Worm (Caenorhabditis elegans) whole organism, L4 larva: ENCODE measurements around the gene Y62E10A.13.

Experiments
- R02D3.7 ChIP-seq: fragments of 150-350 bp; sonication (generic microtip); optimal IDR thresholded peaks from 3 replicates; lab custom pipeline; 2014; ENCODE audit warnings: missing biosample characterization, missing genetic modification characterization
- T20F7.1 ChIP-seq: fragments of 200-800 bp; sonication (Bioruptor generic); optimal IDR thresholded peaks from 2 replicates; lab custom pipeline; 2018; ENCODE audit warnings: mild to moderate bottlenecking, missing genetic modification characterization, missing compliant biosample characterization
- Y75B8A.6 ChIP-seq: fragments of 200-800 bp; sonication (Bioruptor generic); IDR thresholded peaks from 2 replicates; pipeline ENCODE4 v1.3.6; 2022; ENCODE audit warnings: missing genetic modification reagents, missing genetic modification characterization, missing compliant biosample characterization
- ceh-62 ChIP-seq: sonication (generic microtip); optimal IDR thresholded peaks from 2 replicates; lab custom pipeline; 2017; ENCODE audit warnings: missing biosample characterization, missing genetic modification characterization
- daf-12 ChIP-seq: fragments of 150-350 bp; optimal IDR thresholded peaks from 2 replicates; lab custom pipeline; 2014; ENCODE audit warnings: missing biosample characterization, missing genetic modification reagents, missing genetic modification characterization
- dpl-1 ChIP-seq: fragments of 150-350 bp; optimal IDR thresholded peaks from 2 replicates; lab custom pipeline; 2014; ENCODE audit warnings: missing biosample characterization, missing genetic modification reagents, missing genetic modification characterization
- egl-27 ChIP-seq: sonication (generic microtip); optimal IDR thresholded peaks from 3 replicates; lab custom pipeline; 2017; ENCODE audit warnings: missing biosample characterization, missing genetic modification reagents, missing genetic modification characterization
- egl-43 ChIP-seq: fragments of 200-800 bp; sonication (Bioruptor generic); IDR thresholded peaks from 2 replicates; pipeline ENCODE4 v1.3.6; 2022; ENCODE audit warnings: missing genetic modification reagents, missing genetic modification characterization, missing compliant biosample characterization
- lin-13 ChIP-seq: fragments of 150-350 bp; optimal IDR thresholded peaks from 2 replicates; lab custom pipeline; 2014; ENCODE audit warnings: missing biosample characterization, missing genetic modification reagents, missing genetic modification characterization
- nhr-237 ChIP-seq: sonication (generic microtip); optimal IDR thresholded peaks from 2 replicates; lab custom pipeline; 2017; ENCODE audit warnings: missing biosample characterization, missing genetic modification characterization
- nhr-76 ChIP-seq: fragments of 150-350 bp; optimal IDR thresholded peaks from 2 replicates; lab custom pipeline; 2014; ENCODE audit warnings: missing biosample characterization, missing genetic modification characterization
- sdz-12 ChIP-seq: fragments of 200-800 bp; sonication (Bioruptor generic); optimal IDR thresholded peaks from 2 replicates; lab custom pipeline; 2018; ENCODE audit warnings: mild to moderate bottlenecking, missing genetic modification characterization, missing compliant biosample characterization
- ztf-7 ChIP-seq: fragments of 150-350 bp; optimal IDR thresholded peaks from 2 replicates; lab custom pipeline; 2014; ENCODE audit warnings: missing biosample characterization, missing genetic modification characterization

ce11 chrIV:13353143-13353773 is 45.6 kb downstream of the Y62E10A.13 start, which contains the start of the genes rec-8 and mex-5:
- TF ChIP-seq dpl-1, result no peak
- TF ChIP-seq Y75B8A.6 (GFP tag; lab: Robert Waterston, UW), result no peak
- TF ChIP-seq egl-27 (tag; lab: Kevin White, UChicago), result no peak
- no peak for TF ChIP-seq nhr-237
- TF ChIP-seq daf-12 (tag; lab: Kevin White, UChicago), result no peak
- no peak for TF ChIP-seq sdz-12 (GFP tag; lab: Kevin White, UChicago)
- no peak for TF ChIP-seq lin-13 (GFP tag; lab: Kevin White, UChicago)
- no peak for TF ChIP-seq ztf-7 (tag; lab: Kevin White, UChicago)
- TF ChIP-seq ceh-62 (tag; lab: Kevin White, UChicago), result no peak
- TF ChIP-seq nhr-76 (tag; lab: Kevin White, UChicago), result no peak
- TF ChIP-seq egl-43 (GFP tag; lab: Robert Waterston, UW), result no peak
- TF ChIP-seq R02D3.7 (tag; lab: Kevin White, UChicago), result no peak
- no peak for TF ChIP-seq T20F7.1 (GFP tag; lab: Kevin White, UChicago)
